Fruit fly (Drosophila melanogaster) whole organism, embryonic: Measurements from ENCODE around the gene awd.

Source experiments
- CG10462 ChIP-seq: fragments of 200-800 bp; sonication (Bioruptor generic); optimal IDR thresholded peaks from 2 replicates; lab custom pipeline; 2016; ENCODE audit warnings: missing biosample characterization, missing genetic modification characterization
- Sox100B ChIP-seq: fragments of 200-800 bp; sonication (Bioruptor generic); optimal IDR thresholded peaks from 3 replicates; lab custom pipeline; 2018; ENCODE audit warnings: missing biosample characterization, mild to moderate bottlenecking, missing genetic modification characterization
- bbx ChIP-seq: fragments of 200-800 bp; sonication (Bioruptor generic); IDR thresholded peaks from 2 replicates; pipeline ENCODE4 v1.3.6; 2022; ENCODE audit warnings: missing biosample characterization, missing genetic modification characterization; ENCODE audit not compliant: partially characterized antibody
- oc ChIP-seq: fragments of 200-800 bp; sonication (Bioruptor generic); optimal IDR thresholded peaks from 2 replicates; lab custom pipeline; 2018; ENCODE audit warnings: missing biosample characterization, mild to moderate bottlenecking, missing genetic modification characterization, moderate library complexity

dm6 chr3R:31698143-31698776 is 47.6 kb downstream of the awd start:
- TF ChIP-seq Sox100B (GFP tag; lab: Kevin White, UChicago) (no peak), bbx (GFP tag; lab: Robert Waterston, UW) (no peak), CG10462 (no peak), oc (tag; lab: Kevin White, UChicago) (no peak)
